Worm (Caenorhabditis elegans): ENCODE data around the gene T24C12.3.

- TF ChIP-seq flt-1 (GFP tag; IDR thresholded peaks at IDR 0.05) (no peak), aly-1 (tag; optimal IDR thresholded peaks at IDR 0.05) (no peak), ceh-36 (tag; optimal IDR thresholded peaks at IDR 0.05) (no peak), ama-1 (optimal IDR thresholded peaks at IDR 0.05) (no peak), F13C5.2 (tag; optimal IDR thresholded peaks at IDR 0.05) (no peak), tbx-37 (GFP tag; conservative IDR thresholded peaks at IDR 0.05) (no peak)
Observed at ce11 chrX:2215108-2215507, 11.4 kb upstream of the T24C12.3 start.
